Fruit fly (Drosophila melanogaster) whole organism, embryonic: Measurements from ENCODE around the gene Gprk2.

Source experiments
- CG12299 ChIP-seq: fragments of 200-800 bp; sonication (Bioruptor generic); optimal IDR thresholded peaks from 2 replicates; lab custom pipeline; 2018; ENCODE audit warnings: missing biosample characterization, mild to moderate bottlenecking, missing genetic modification characterization
- CG14441 ChIP-seq: fragments of 200-800 bp; sonication (Bioruptor generic); IDR thresholded peaks from 2 replicates; pipeline ENCODE4 v1.3.6; 2022; ENCODE audit warnings: missing biosample characterization, missing genetic modification characterization
- CG14710 ChIP-seq: fragments of 200-800 bp; sonication (Bioruptor generic); optimal IDR thresholded peaks from 3 replicates; lab custom pipeline; 2019; ENCODE audit warnings: missing biosample characterization, mild to moderate bottlenecking, missing genetic modification characterization, moderate library complexity
- CG4617 ChIP-seq: fragments of 200-800 bp; sonication (Bioruptor generic); optimal IDR thresholded peaks from 3 replicates; lab custom pipeline; 2016; ENCODE audit warnings: missing biosample characterization, missing genetic modification characterization, borderline replicate concordance
- H2.0 ChIP-seq: fragments of 200-800 bp; sonication (Bioruptor generic); IDR thresholded peaks from 2 replicates; pipeline ENCODE4 v1.3.6; 2022; ENCODE audit warnings: missing biosample characterization, missing genetic modification characterization
- NC2β ChIP-seq: fragments of 200-800 bp; sonication (Bioruptor generic); optimal IDR thresholded peaks from 2 replicates; lab custom pipeline; 2016; ENCODE audit warnings: missing biosample characterization, missing genetic modification characterization
- ase ChIP-seq: fragments of 200-800 bp; sonication (Bioruptor generic); IDR thresholded peaks from 3 replicates; pipeline ENCODE4 v1.3.6; 2022; ENCODE audit warnings: missing biosample characterization, missing genetic modification characterization

DNA sequence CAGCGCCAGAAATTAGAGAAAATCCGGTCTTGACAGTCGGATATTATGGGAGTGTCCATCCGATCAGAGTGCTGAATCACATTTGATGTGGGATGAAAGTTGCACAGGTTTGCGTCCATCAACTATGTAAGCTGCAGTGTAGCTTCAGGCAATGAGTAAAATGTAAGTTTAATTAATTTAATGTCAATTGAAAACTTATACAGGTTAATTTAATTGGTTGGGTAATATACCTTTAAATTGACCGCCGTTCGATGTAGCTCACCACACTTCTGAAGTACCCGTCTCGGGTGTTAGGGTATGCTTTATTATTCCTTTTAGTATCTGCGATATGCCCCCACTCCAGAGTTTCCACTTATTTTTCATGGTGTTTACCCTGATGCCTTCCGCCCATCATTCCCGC is 19.4 kb downstream of the Gprk2 start:
- no peak for TF ChIP-seq H2.0 (GFP tag; lab: Robert Waterston, UW)
- TF ChIP-seq CG12299 = no peak
- TF ChIP-seq ase (GFP tag; lab: Robert Waterston, UW) = peak; percentile 34; the same call in 1 of the 3 replicates
- no peak for TF ChIP-seq NC2β (GFP tag; lab: Kevin White, UChicago)
- peak; percentile 58 for TF ChIP-seq CG14441
- no peak for TF ChIP-seq CG4617 (GFP tag; lab: Kevin White, UChicago)
- no peak for TF ChIP-seq CG14710
